Worm (Caenorhabditis elegans): Measurements from ENCODE around the gene svop-1.

The svop-1 gene

DNA sequence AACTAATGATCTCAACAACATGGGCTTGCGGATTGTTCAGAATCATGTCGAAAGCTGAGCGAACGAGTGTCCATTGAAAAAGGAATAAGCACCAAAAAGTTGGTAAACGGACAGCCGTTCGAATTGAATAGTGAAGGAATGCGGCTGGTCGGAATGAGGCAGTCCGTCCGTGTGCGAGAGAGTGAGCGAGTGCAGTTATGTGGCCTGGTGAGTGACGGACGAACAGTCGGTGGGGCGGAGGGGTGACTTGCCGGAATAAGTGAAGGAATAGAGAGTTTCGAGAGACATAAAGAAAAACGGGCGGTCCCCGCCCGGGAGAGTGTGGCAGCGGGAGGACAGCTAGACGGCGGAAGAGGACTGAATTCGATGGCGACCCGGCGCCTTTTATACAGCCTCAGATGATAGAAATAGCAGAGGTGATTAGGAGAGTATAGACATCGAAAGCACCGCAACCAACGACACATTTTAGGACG is 20.0 kb downstream of the svop-1 start (continued):
- TF ChIP-seq madf-2 (tag; optimal IDR thresholded peaks at IDR 0.05) (no peak), lim-6 (tag; optimal IDR thresholded peaks at IDR 0.05) (no peak), hlh-30 (tag; optimal IDR thresholded peaks at IDR 0.05; ENCODE audit: insufficient read depth) (no peak), nhr-232 (tag; optimal IDR thresholded peaks at IDR 0.05) (no peak), fkh-6 (tag; optimal IDR thresholded peaks at IDR 0.05) (peak; percentile 3), tbx-7 (tag; optimal IDR thresholded peaks at IDR 0.05) (no peak), gmeb-2 (tag; optimal IDR thresholded peaks at IDR 0.05) (peak; percentile 10), che-1 (tag; optimal IDR thresholded peaks at IDR 0.05) (no peak), C08G9.2 (tag; optimal IDR thresholded peaks at IDR 0.05) (peak; percentile 36), ets-4 (tag; optimal IDR thresholded peaks at IDR 0.05) (peak; percentile 66), pqm-1 (tag; optimal IDR thresholded peaks at IDR 0.05) (no peak), Y22D7AL.16 (tag; optimal IDR thresholded peaks at IDR 0.05) (no peak), ama-1 (optimal IDR thresholded peaks at IDR 0.05) (peak; percentile 13), sdc-2 (tag; optimal IDR thresholded peaks at IDR 0.05) (peak; percentile 66), dmd-4 (tag; optimal IDR thresholded peaks at IDR 0.05; ENCODE audit: borderline replicate concordance) (peak; percentile 65), hlh-15 (tag; optimal IDR thresholded peaks at IDR 0.05) (no peak), npax-4 (tag; optimal IDR thresholded peaks at IDR 0.05) (no peak), unc-55 (GFP tag; optimal IDR thresholded peaks at IDR 0.05) (peak; percentile 17), fax-1 (tag; optimal IDR thresholded peaks at IDR 0.05) (no peak), hlh-13 (GFP tag; optimal IDR thresholded peaks at IDR 0.05) (no peak), ahr-1 (tag; optimal IDR thresholded peaks at IDR 0.05) (no peak), pat-9 (tag; optimal IDR thresholded peaks at IDR 0.05) (peak; percentile 46), mec-3 (tag; optimal IDR thresholded peaks at IDR 0.05; ENCODE audit: borderline replicate concordance) (peak; percentile 6), nhr-11 (tag; optimal IDR thresholded peaks at IDR 0.05) (no peak), syd-9 (tag; optimal IDR thresholded peaks at IDR 0.05) (peak; percentile 51), unc-42 (tag; optimal IDR thresholded peaks at IDR 0.05) (no peak), T23F11.4 (GFP tag; optimal IDR thresholded peaks at IDR 0.05) (peak; percentile 57), ceh-9 (tag; optimal IDR thresholded peaks at IDR 0.05) (no peak), ztf-16 (tag; optimal IDR thresholded peaks at IDR 0.05) (no peak), ref-2 (tag; optimal IDR thresholded peaks at IDR 0.05) (peak; percentile 73), pha-2 (tag; optimal IDR thresholded peaks at IDR 0.05) (no peak), pax-1 (tag; optimal IDR thresholded peaks at IDR 0.05) (no peak), ttx-3 (tag; optimal IDR thresholded peaks at IDR 0.05) (no peak), ceh-48 (tag; optimal IDR thresholded peaks at IDR 0.05) (no peak), ceh-30 (tag; optimal IDR thresholded peaks at IDR 0.05) (peak; percentile 35), F13H6.1 (tag; optimal IDR thresholded peaks at IDR 0.05) (peak; percentile 41), ceh-24 (tag; optimal IDR thresholded peaks at IDR 0.05) (no peak), sox-4 (tag; optimal IDR thresholded peaks at IDR 0.05) (no peak)

DNA sequence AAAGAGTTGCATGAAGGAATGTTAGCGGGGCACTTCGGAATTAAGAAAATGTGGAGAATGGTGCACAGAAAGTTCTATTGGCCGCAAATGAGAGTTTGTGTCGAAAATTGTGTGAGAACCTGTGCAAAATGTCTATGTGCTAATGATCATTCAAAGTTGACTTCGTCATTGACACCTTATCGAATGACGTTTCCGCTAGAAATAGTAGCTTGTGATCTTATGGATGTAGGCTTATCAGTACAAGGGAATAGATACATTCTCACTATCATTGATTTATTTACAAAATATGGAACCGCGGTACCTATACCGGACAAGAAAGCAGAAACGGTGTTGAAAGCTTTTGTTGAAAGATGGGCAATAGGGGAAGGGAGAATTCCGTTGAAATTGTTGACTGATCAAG is 26.8 kb downstream of the svop-1 start:
- TF ChIP-seq pros-1 (tag; optimal IDR thresholded peaks at IDR 0.05) (no peak), pax-1 (tag; optimal IDR thresholded peaks at IDR 0.05) (no peak), dmd-4 (tag; optimal IDR thresholded peaks at IDR 0.05; ENCODE audit: borderline replicate concordance) (no peak), pat-9 (tag; optimal IDR thresholded peaks at IDR 0.05) (no peak), madf-2 (tag; optimal IDR thresholded peaks at IDR 0.05) (no peak), eyg-1 (tag; optimal IDR thresholded peaks at IDR 0.05) (no peak), hlh-6 (tag; optimal IDR thresholded peaks at IDR 0.05) (no peak), ceh-2 (tag; optimal IDR thresholded peaks at IDR 0.05) (no peak)

- no peak for TF ChIP-seq ztf-16 (tag; optimal IDR thresholded peaks at IDR 0.05)
Observed at ce11 chrIII:8851961-8852360, 33.3 kb downstream of the svop-1 start, which contains the start of gene plg-1. TSS of gene plg-1 (plus strand) at chrIII:8852261.
